Worm (Caenorhabditis elegans) whole organism, mixed stage, embryonic: ENCODE measurements around the gene emc-3.

Experiments used
- M03D4.4 ChIP-seq: sonication (generic microtip); optimal IDR thresholded peaks from 2 replicates; lab custom pipeline; 2017; ENCODE audit warnings: mild to moderate bottlenecking, missing genetic modification characterization, missing compliant biosample characterization
- bed-3 ChIP-seq: fragments of 200-800 bp; sonication (Bioruptor generic); optimal IDR thresholded peaks from 3 replicates; lab custom pipeline; 2018; ENCODE audit warnings: mild to moderate bottlenecking, missing genetic modification characterization, moderate library complexity, missing compliant biosample characterization
- blmp-1 ChIP-seq: fragments of 150-350 bp; optimal IDR thresholded peaks from 2 replicates; lab custom pipeline; 2014; ENCODE audit warnings: missing biosample characterization, missing genetic modification characterization
- ceh-39 ChIP-seq: fragments of 150-350 bp; optimal IDR thresholded peaks from 2 replicates; lab custom pipeline; 2014; ENCODE audit warnings: missing biosample characterization, missing genetic modification characterization
- ceh-83 ChIP-seq: fragments of 200-800 bp; sonication (Bioruptor generic); optimal IDR thresholded peaks from 2 replicates; lab custom pipeline; 2018; ENCODE audit warnings: mild to moderate bottlenecking, missing genetic modification characterization, missing compliant biosample characterization
- ces-1 ChIP-seq: fragments of 150-350 bp; optimal IDR thresholded peaks from 2 replicates; lab custom pipeline; 2014; ENCODE audit warnings: missing biosample characterization, missing genetic modification reagents, missing genetic modification characterization
- cnd-1 ChIP-seq: fragments of 200-800 bp; sonication (Bioruptor generic); optimal IDR thresholded peaks from 2 replicates; lab custom pipeline; 2018; ENCODE audit warnings: mild to moderate bottlenecking, missing genetic modification characterization, missing compliant biosample characterization
- drap-1 ChIP-seq: fragments of 200-800 bp; sonication (Bioruptor generic); optimal IDR thresholded peaks from 3 replicates; lab custom pipeline; 2018; ENCODE audit warnings: mild to moderate bottlenecking, missing genetic modification characterization, missing compliant biosample characterization
- elt-3 ChIP-seq: fragments of 150-350 bp; optimal IDR thresholded peaks from 2 replicates; lab custom pipeline; 2014; ENCODE audit warnings: missing biosample characterization, missing genetic modification characterization
- flh-1 ChIP-seq: fragments of 200-800 bp; sonication (Bioruptor generic); optimal IDR thresholded peaks from 2 replicates; lab custom pipeline; 2018; ENCODE audit warnings: mild to moderate bottlenecking, missing genetic modification characterization, moderate library complexity, missing compliant biosample characterization
- ham-2 ChIP-seq: fragments of 200-800 bp; sonication (Bioruptor generic); optimal IDR thresholded peaks from 2 replicates; lab custom pipeline; 2018; ENCODE audit warnings: mild to moderate bottlenecking, missing genetic modification characterization, missing compliant biosample characterization
- hlh-1 ChIP-seq: fragments of 150-350 bp; optimal IDR thresholded peaks from 2 replicates; lab custom pipeline; 2014; ENCODE audit warnings: missing biosample characterization, missing genetic modification reagents, missing genetic modification characterization
- lin-13 ChIP-seq: fragments of 150-350 bp; optimal IDR thresholded peaks from 2 replicates; lab custom pipeline; 2014; ENCODE audit warnings: missing biosample characterization, missing genetic modification characterization
- lin-32 ChIP-seq: fragments of 200-800 bp; sonication (Bioruptor generic); optimal IDR thresholded peaks from 2 replicates; lab custom pipeline; 2018; ENCODE audit warnings: mild to moderate bottlenecking, missing genetic modification characterization, missing compliant biosample characterization
- lsy-2 ChIP-seq: fragments of 150-350 bp; optimal IDR thresholded peaks from 2 replicates; lab custom pipeline; 2014; ENCODE audit warnings: missing biosample characterization, missing genetic modification characterization
- mls-2 ChIP-seq: sonication (generic microtip); optimal IDR thresholded peaks from 2 replicates; lab custom pipeline; 2016; ENCODE audit warnings: mild to moderate bottlenecking, missing genetic modification characterization, moderate library complexity, missing compliant biosample characterization
- nhr-2 ChIP-seq: fragments of 150-350 bp; optimal IDR thresholded peaks from 2 replicates; lab custom pipeline; 2014; ENCODE audit warnings: missing biosample characterization, missing genetic modification characterization
- nhr-237 ChIP-seq: fragments of 150-350 bp; optimal IDR thresholded peaks from 2 replicates; lab custom pipeline; 2014; ENCODE audit warnings: missing biosample characterization, missing genetic modification characterization
- nhr-76 ChIP-seq: sonication (generic microtip); optimal IDR thresholded peaks from 2 replicates; lab custom pipeline; 2017; ENCODE audit warnings: missing biosample characterization, missing genetic modification characterization
- pha-4 ChIP-seq: fragments of 150-350 bp; optimal IDR thresholded peaks from 2 replicates; lab custom pipeline; 2018; ENCODE audit warnings: missing biosample characterization, missing genetic modification reagents, missing genetic modification characterization
- snpc-4 ChIP-seq: fragments of 150-350 bp; optimal IDR thresholded peaks from 2 replicates; lab custom pipeline; 2014; ENCODE audit warnings: missing biosample characterization, missing genetic modification characterization
- sptf-1 ChIP-seq: sonication (generic microtip); optimal IDR thresholded peaks from 2 replicates; lab custom pipeline; 2017; ENCODE audit warnings: mild to moderate bottlenecking, missing genetic modification characterization, moderate library complexity, missing compliant biosample characterization
- unc-120 ChIP-seq: sonication (generic microtip); optimal IDR thresholded peaks from 2 replicates; lab custom pipeline; 2017; ENCODE audit warnings: missing genetic modification characterization, missing compliant biosample characterization; ENCODE audit not compliant: poor library complexity, severe bottlenecking
- unc-39 ChIP-seq: fragments of 150-350 bp; optimal IDR thresholded peaks from 2 replicates; lab custom pipeline; 2014; ENCODE audit warnings: missing biosample characterization, missing genetic modification characterization
- unc-62 ChIP-seq: fragments of 150-350 bp; optimal IDR thresholded peaks from 2 replicates; lab custom pipeline; 2014; ENCODE audit warnings: missing biosample characterization, missing genetic modification reagents, missing genetic modification characterization
- ztf-11 ChIP-seq: fragments of 150-350 bp; optimal IDR thresholded peaks from 2 replicates; lab custom pipeline; 2014; ENCODE audit warnings: missing biosample characterization, missing genetic modification characterization

The emc-3 gene

ce11 chrIV:13377716-13378115 lies 4.0 kb downstream of the emc-3 start, which contains the start of gene mau-8:
Gene mau-8 (plus strand): TSS chrIV:13378016.
- TF ChIP-seq ztf-11 (tag; lab: Kevin White, UChicago): no peak
- TF ChIP-seq mls-2: no peak
- no peak for TF ChIP-seq unc-62 (GFP tag; lab: Kevin White, UChicago)
- no peak for TF ChIP-seq drap-1
- no peak for TF ChIP-seq flh-1 (GFP tag; lab: Kevin White, UChicago)
- no peak for TF ChIP-seq snpc-4 (tag; lab: Kevin White, UChicago)
- TF ChIP-seq ham-2: no peak
- no peak for TF ChIP-seq elt-3
- no peak for TF ChIP-seq lin-13 (tag; lab: Kevin White, UChicago)
- TF ChIP-seq lsy-2 (tag; lab: Kevin White, UChicago): no peak
- TF ChIP-seq sptf-1 (tag; lab: Kevin White, UChicago): no peak
- no peak for TF ChIP-seq hlh-1 (tag; lab: Kevin White, UChicago)
- TF ChIP-seq M03D4.4 (tag; lab: Kevin White, UChicago): no peak
- TF ChIP-seq lin-32 (GFP tag; lab: Kevin White, UChicago): no peak
- TF ChIP-seq nhr-76 (tag; lab: Kevin White, UChicago): no peak
- no peak for TF ChIP-seq pha-4 (tag; lab: Kevin White, UChicago)
- TF ChIP-seq nhr-237 (tag; lab: Kevin White, UChicago): no peak

DNA sequence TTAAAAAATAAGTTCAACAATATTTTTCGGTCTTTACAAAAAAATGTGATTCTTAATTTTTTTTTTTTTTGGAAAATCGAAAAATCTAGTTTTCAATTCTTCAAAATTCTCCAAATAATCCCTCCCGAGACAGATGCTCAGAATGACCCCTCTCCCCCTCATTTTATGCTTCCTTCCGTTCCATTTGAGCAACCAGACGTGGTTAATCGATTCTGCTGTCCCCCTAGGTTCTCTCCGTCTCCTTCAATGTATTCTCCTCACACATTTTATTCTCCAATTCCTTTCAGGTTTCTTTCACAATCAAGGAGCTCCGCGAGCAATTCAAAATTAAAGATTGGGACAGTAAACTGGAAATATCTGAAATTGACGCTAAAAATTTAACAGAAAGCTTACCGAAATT lies 6.8 kb downstream of the emc-3 start:
- TF ChIP-seq flh-1 (GFP tag; lab: Kevin White, UChicago) (no peak), hlh-1 (tag; lab: Kevin White, UChicago) (no peak), ceh-83 (GFP tag; lab: Kevin White, UChicago) (no peak), nhr-76 (tag; lab: Kevin White, UChicago) (no peak), nhr-237 (tag; lab: Kevin White, UChicago) (no peak), ceh-39 (tag; lab: Kevin White, UChicago) (no peak), blmp-1 (tag; lab: Kevin White, UChicago) (no peak), unc-120 (tag; lab: Kevin White, UChicago) (no peak), cnd-1 (no peak), unc-62 (GFP tag; lab: Kevin White, UChicago) (no peak)

DNA sequence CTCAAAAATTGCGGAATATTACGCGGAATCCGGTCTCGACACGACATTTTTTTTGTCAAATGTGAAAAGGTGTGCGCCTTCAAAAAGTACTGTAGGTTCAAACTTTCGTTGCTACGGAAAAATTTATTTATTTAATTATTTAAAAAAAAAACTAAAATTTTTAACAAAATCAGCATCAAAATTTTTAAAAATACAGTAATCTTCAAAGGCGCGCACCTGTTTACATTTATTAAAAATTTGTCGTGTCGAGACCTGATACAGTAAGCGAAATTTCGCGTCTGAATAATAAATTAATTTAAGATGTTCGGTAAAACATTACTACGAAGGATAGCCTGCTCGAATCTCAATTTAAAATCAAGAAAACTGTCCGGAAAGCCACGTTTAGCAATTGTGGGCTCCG lies 10.0 kb downstream of the emc-3 start, which contains the start of gene Y62E10A.6:
Gene Y62E10A.6 (plus strand): TSS at position 301 of the 400 bp plus-strand sequence.
- TF ChIP-seq unc-39 (no peak), ceh-39 (tag; lab: Kevin White, UChicago) (no peak), drap-1 (no peak), sptf-1 (tag; lab: Kevin White, UChicago) (no peak)

- no peak for TF ChIP-seq nhr-2 (tag; lab: Kevin White, UChicago)
- peak; percentile 87 for TF ChIP-seq lsy-2 (tag; lab: Kevin White, UChicago)
These were observed 11.4 kb downstream of the emc-3 start, which contains the start of the genes rla-2, popl-7 and Y62E10A.24 for ce11 chrIV:13370235-13370739. Gene rla-2 (minus strand): TSS chrIV:13370285. Gene popl-7 (plus strand): TSS chrIV:13370689. Gene Y62E10A.24 (plus strand): TSS chrIV:13370710.

ce11 chrIV:13369120-13369842 lies 12.4 kb downstream of the emc-3 start, which contains the start of gene agt-1:
Gene agt-1 (minus strand): TSS chrIV:13369412.
- no peak for TF ChIP-seq nhr-76 (tag; lab: Kevin White, UChicago)
- TF ChIP-seq bed-3 (GFP tag; lab: Kevin White, UChicago): no peak
- no peak for TF ChIP-seq unc-62 (GFP tag; lab: Kevin White, UChicago)
- no peak for TF ChIP-seq M03D4.4 (tag; lab: Kevin White, UChicago)
- TF ChIP-seq ceh-39 (tag; lab: Kevin White, UChicago): no peak
- TF ChIP-seq lsy-2 (tag; lab: Kevin White, UChicago): no peak
- TF ChIP-seq snpc-4 (tag; lab: Kevin White, UChicago): no peak
- no peak for TF ChIP-seq drap-1
- TF ChIP-seq lin-32 (GFP tag; lab: Kevin White, UChicago): no peak
- no peak for TF ChIP-seq hlh-1 (tag; lab: Kevin White, UChicago)
- TF ChIP-seq flh-1 (GFP tag; lab: Kevin White, UChicago): no peak
- TF ChIP-seq pha-4 (tag; lab: Kevin White, UChicago): no peak
- no peak for TF ChIP-seq nhr-2 (tag; lab: Kevin White, UChicago)

DNA sequence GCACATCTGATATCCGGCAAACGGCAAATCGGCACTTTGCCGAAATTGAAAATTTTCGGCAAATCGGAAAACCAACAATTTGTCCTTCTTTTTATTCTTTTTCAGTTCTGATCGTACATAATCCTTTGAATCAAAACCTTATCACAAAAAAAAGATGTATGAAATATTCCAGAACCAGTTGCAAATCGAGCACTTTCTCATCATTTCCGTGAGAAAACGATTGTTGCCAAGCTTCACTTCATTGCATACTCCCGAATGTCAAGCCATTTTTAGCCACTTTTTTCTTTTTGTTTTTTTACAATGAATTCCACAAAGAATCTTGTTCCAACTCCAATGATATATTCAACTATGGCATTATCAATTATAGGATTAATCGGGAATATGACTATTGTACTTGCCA lies 16.9 kb downstream of the emc-3 start, which contains the start of gene srsx-25:
Gene srsx-25 (plus strand): TSS at position 301 of the 400 bp plus-strand sequence.
- TF ChIP-seq hlh-1 (tag; lab: Kevin White, UChicago) (no peak), elt-3 (no peak), ces-1 (GFP tag; lab: Kevin White, UChicago) (no peak)
- TF ChIP-seq, all 35 proteins: peak for 0
